Fruit fly (Drosophila melanogaster) whole organism, embryonic: ENCODE measurements around the gene Cpr62Bc.

Experiments
- Antp ChIP-seq: fragments of 200-800 bp; sonication (Bioruptor generic); optimal IDR thresholded peaks from 3 replicates; lab custom pipeline; 2016; ENCODE audit warnings: missing biosample characterization, missing genetic modification characterization
- B-H2 ChIP-seq: fragments of 200-800 bp; sonication (Bioruptor generic); optimal IDR thresholded peaks from 2 replicates; lab custom pipeline; 2018; ENCODE audit warnings: missing biosample characterization, mild to moderate bottlenecking, missing genetic modification characterization
- CG1024 ChIP-seq: fragments of 200-800 bp; sonication (Bioruptor generic); IDR thresholded peaks from 2 replicates; pipeline ENCODE4 v1.3.6; 2022; ENCODE audit warnings: missing biosample characterization, missing genetic modification characterization
- CG10321 ChIP-seq: fragments of 200-800 bp; sonication (Bioruptor generic); IDR thresholded peaks from 2 replicates; pipeline ENCODE4 v1.3.6; 2022; ENCODE audit warnings: missing biosample characterization, missing genetic modification characterization
- CG10543 ChIP-seq: fragments of 200-800 bp; sonication (Bioruptor generic); optimal IDR thresholded peaks from 3 replicates; lab custom pipeline; 2017; ENCODE audit warnings: missing biosample characterization, mild to moderate bottlenecking, missing genetic modification characterization, moderate library complexity
- CG1233 ChIP-seq: fragments of 200-800 bp; sonication (Bioruptor generic); optimal IDR thresholded peaks from 4 replicates; lab custom pipeline; 2018; ENCODE audit warnings: missing biosample characterization, mild to moderate bottlenecking, missing genetic modification characterization
- CG12769 ChIP-seq: fragments of 200-800 bp; sonication (Bioruptor generic); optimal IDR thresholded peaks from 2 replicates; lab custom pipeline; 2019; ENCODE audit warnings: missing biosample characterization, mild to moderate bottlenecking, missing genetic modification characterization, moderate library complexity
- CG14667 ChIP-seq: fragments of 200-800 bp; sonication (Bioruptor generic); IDR thresholded peaks from 2 replicates; pipeline ENCODE4 v1.3.6; 2022; ENCODE audit warnings: missing biosample characterization, missing genetic modification characterization
- CG1603 ChIP-seq: fragments of 200-800 bp; sonication (Bioruptor generic); optimal IDR thresholded peaks from 2 replicates; lab custom pipeline; 2019; ENCODE audit warnings: missing biosample characterization, mild to moderate bottlenecking, missing genetic modification characterization, moderate library complexity
- CG1647 ChIP-seq: fragments of 200-800 bp; sonication (Bioruptor generic); optimal IDR thresholded peaks from 3 replicates; lab custom pipeline; 2016; ENCODE audit warnings: missing biosample characterization, missing genetic modification characterization
- CG16815 ChIP-seq: fragments of 200-800 bp; sonication (Bioruptor generic); optimal IDR thresholded peaks from 3 replicates; lab custom pipeline; 2017; ENCODE audit warnings: missing biosample characterization, mild to moderate bottlenecking, missing genetic modification characterization
- CG17612 ChIP-seq: fragments of 200-800 bp; sonication (Bioruptor generic); IDR thresholded peaks from 2 replicates; pipeline ENCODE4 v1.3.6; 2022; ENCODE audit warnings: missing biosample characterization, missing genetic modification characterization
- CG17912 ChIP-seq: fragments of 200-800 bp; sonication (Bioruptor generic); optimal IDR thresholded peaks from 2 replicates; lab custom pipeline; 2018; ENCODE audit warnings: missing biosample characterization, mild to moderate bottlenecking, missing genetic modification characterization
- CG18262 ChIP-seq: fragments of 200-800 bp; optimal IDR thresholded peaks from 3 replicates; lab custom pipeline; 2019; ENCODE audit warnings: missing biosample characterization, mild to moderate bottlenecking, missing genetic modification characterization, moderate library complexity
- CG3281 ChIP-seq: fragments of 200-800 bp; sonication (Bioruptor generic); optimal IDR thresholded peaks from 3 replicates; lab custom pipeline; 2017; ENCODE audit warnings: missing biosample characterization, mild to moderate bottlenecking, missing genetic modification characterization
- CG33213 ChIP-seq: fragments of 200-800 bp; sonication (Bioruptor generic); optimal IDR thresholded peaks from 3 replicates; lab custom pipeline; 2016; ENCODE audit warnings: missing biosample characterization, missing genetic modification characterization
- CG34376 ChIP-seq: fragments of 200-800 bp; sonication (Bioruptor generic); optimal IDR thresholded peaks from 2 replicates; lab custom pipeline; 2018; ENCODE audit warnings: missing biosample characterization, mild to moderate bottlenecking, missing genetic modification characterization
- CG4820 ChIP-seq: fragments of 200-800 bp; sonication (Bioruptor generic); optimal IDR thresholded peaks from 3 replicates; lab custom pipeline; 2016; ENCODE audit warnings: missing biosample characterization, missing genetic modification characterization
- CG7928 ChIP-seq: fragments of 200-800 bp; sonication (Bioruptor generic); optimal IDR thresholded peaks from 2 replicates; lab custom pipeline; 2017; ENCODE audit warnings: missing biosample characterization, mild to moderate bottlenecking, missing genetic modification characterization
- CG8281 ChIP-seq: fragments of 200-800 bp; sonication (Bioruptor generic); optimal IDR thresholded peaks from 2 replicates; lab custom pipeline; 2018; ENCODE audit warnings: missing biosample characterization, mild to moderate bottlenecking, missing genetic modification characterization, moderate library complexity
- CG8359 ChIP-seq: fragments of 200-800 bp; sonication (Bioruptor generic); optimal IDR thresholded peaks from 2 replicates; lab custom pipeline; 2017; ENCODE audit warnings: missing biosample characterization, mild to moderate bottlenecking, missing genetic modification characterization, borderline replicate concordance
- CG9437 ChIP-seq: fragments of 200-800 bp; sonication (Bioruptor generic); optimal IDR thresholded peaks from 2 replicates; lab custom pipeline; 2018; ENCODE audit warnings: missing biosample characterization, mild to moderate bottlenecking, missing genetic modification characterization
- CG9876 ChIP-seq: fragments of 200-800 bp; sonication (Bioruptor generic); optimal IDR thresholded peaks from 2 replicates; lab custom pipeline; 2016; ENCODE audit warnings: missing biosample characterization, missing genetic modification characterization
- CTCF ChIP-seq: fragments of 200-800 bp; sonication (Bioruptor generic); optimal IDR thresholded peaks from 2 replicates; lab custom pipeline; 2017; ENCODE audit warnings: missing biosample characterization, mild to moderate bottlenecking, missing genetic modification characterization, moderate library complexity
- D ChIP-seq, 2 experiments: fragments of 200-800 bp in 1 of 2; fragments of >200 bp in 1 of 2; sonication (Bioruptor generic) in 1 of 2; optimal IDR thresholded peaks; 2 replicates in 1 of 2; 3 replicates in 1 of 2; lab custom pipeline; 2017; ENCODE audit warnings: mild to moderate bottlenecking in 1 of 2, missing biosample characterization in 1 of 2, missing genetic modification characterization in 1 of 2, missing genetic modification reagents in 1 of 2
- D19B ChIP-seq: fragments of 200-800 bp; sonication (Bioruptor generic); optimal IDR thresholded peaks from 2 replicates; lab custom pipeline; 2017; ENCODE audit warnings: missing biosample characterization, mild to moderate bottlenecking, missing genetic modification characterization
- ERR ChIP-seq: fragments of 200-800 bp; sonication (Bioruptor generic); optimal IDR thresholded peaks from 2 replicates; lab custom pipeline; 2016; ENCODE audit warnings: missing biosample characterization, missing genetic modification characterization
- Fer1 ChIP-seq: fragments of 200-800 bp; sonication (Bioruptor generic); optimal IDR thresholded peaks from 2 replicates; lab custom pipeline; 2017; ENCODE audit warnings: missing biosample characterization, mild to moderate bottlenecking, missing genetic modification characterization
- Opbp ChIP-seq: fragments of 200-800 bp; sonication (Bioruptor generic); IDR thresholded peaks from 3 replicates; pipeline ENCODE4 v1.3.6; 2022; ENCODE audit warnings: missing biosample characterization, missing genetic modification characterization; ENCODE audit not compliant: partially characterized antibody
- Sin3A ChIP-seq: fragments of >200 bp; optimal IDR thresholded peaks from 2 replicates; lab custom pipeline; 2018
- Sox102F ChIP-seq: fragments of 200-800 bp; sonication (Bioruptor generic); optimal IDR thresholded peaks from 2 replicates; lab custom pipeline; 2018; ENCODE audit warnings: missing biosample characterization, mild to moderate bottlenecking, missing genetic modification characterization, moderate library complexity
- Sry-β ChIP-seq: fragments of 200-800 bp; sonication (Bioruptor generic); optimal IDR thresholded peaks from 2 replicates; lab custom pipeline; 2018; ENCODE audit warnings: missing biosample characterization, mild to moderate bottlenecking, missing genetic modification characterization, moderate library complexity
- Ssrp ChIP-seq: fragments of 200-800 bp; sonication (Bioruptor generic); optimal IDR thresholded peaks from 2 replicates; lab custom pipeline; 2018; ENCODE audit warnings: missing biosample characterization, mild to moderate bottlenecking, missing genetic modification characterization, moderate library complexity
- ase ChIP-seq: fragments of 200-800 bp; sonication (Bioruptor generic); IDR thresholded peaks from 3 replicates; pipeline ENCODE4 v1.3.6; 2022; ENCODE audit warnings: missing biosample characterization, missing genetic modification characterization
- bigmax ChIP-seq: fragments of 200-800 bp; sonication (Bioruptor generic); optimal IDR thresholded peaks from 2 replicates; lab custom pipeline; 2018; ENCODE audit warnings: missing biosample characterization, mild to moderate bottlenecking, missing genetic modification characterization
- croc ChIP-seq: fragments of 200-800 bp; sonication (Bioruptor generic); conservative IDR thresholded peaks from 3 replicates; pipeline ENCODE4 v1.3.6; 2022; ENCODE audit warnings: missing biosample characterization, missing genetic modification characterization
- disco-r ChIP-seq: fragments of 200-800 bp; sonication (Bioruptor generic); optimal IDR thresholded peaks from 2 replicates; lab custom pipeline; 2016; ENCODE audit warnings: missing biosample characterization, missing genetic modification characterization
- dmrt99B ChIP-seq: fragments of 200-800 bp; sonication (Bioruptor generic); optimal IDR thresholded peaks from 2 replicates; lab custom pipeline; 2018; ENCODE audit warnings: missing biosample characterization, mild to moderate bottlenecking, missing genetic modification characterization, moderate library complexity
- dpn ChIP-seq, 2 experiments: fragments of 200-800 bp; sonication (Bioruptor generic); optimal IDR thresholded peaks; 3 replicates each; lab custom pipeline; 2016; ENCODE audit warnings: missing biosample characterization in 2 of 2, missing genetic modification characterization in 2 of 2
- esg ChIP-seq: fragments of 200-800 bp; sonication (Bioruptor generic); conservative IDR thresholded peaks from 2 replicates; pipeline ENCODE4 v1.3.6; 2022; ENCODE audit warnings: missing biosample characterization, missing genetic modification characterization
- org-1 ChIP-seq: fragments of 200-800 bp; sonication (Bioruptor generic); optimal IDR thresholded peaks from 2 replicates; lab custom pipeline; 2017; ENCODE audit warnings: missing biosample characterization, missing genetic modification characterization
- p53 ChIP-seq: fragments of 200-800 bp; sonication (Bioruptor generic); optimal IDR thresholded peaks from 2 replicates; lab custom pipeline; 2016; ENCODE audit warnings: missing biosample characterization, missing genetic modification characterization
- prd ChIP-seq, 3 experiments: fragments of >200 bp in 2 of 3; fragments of 200-800 bp in 1 of 3; sonication (Bioruptor generic) in 1 of 3; optimal IDR thresholded peaks in 2 of 3; IDR thresholded peaks in 1 of 3; 2 replicates in 2 of 3; 3 replicates in 1 of 3; pipeline versions ENCODE4 v1.3.6 to Lab custom; 2017 to 2022; ENCODE audit warnings: missing biosample characterization in 1 of 3, missing genetic modification characterization in 1 of 3
- pzg ChIP-seq: fragments of 200-800 bp; sonication (Bioruptor generic); optimal IDR thresholded peaks from 3 replicates; lab custom pipeline; 2018; ENCODE audit warnings: missing biosample characterization, mild to moderate bottlenecking, missing genetic modification characterization, moderate library complexity
- ranshi ChIP-seq: fragments of 200-800 bp; sonication (Bioruptor generic); IDR thresholded peaks from 2 replicates; pipeline ENCODE4 v1.3.6; 2022; ENCODE audit warnings: missing biosample characterization, missing genetic modification characterization
- run ChIP-seq: fragments of 200-800 bp; sonication (Bioruptor generic); optimal IDR thresholded peaks from 3 replicates; lab custom pipeline; 2018; ENCODE audit warnings: missing biosample characterization, mild to moderate bottlenecking, missing genetic modification characterization
- sisA ChIP-seq: fragments of 200-800 bp; sonication (Bioruptor generic); IDR thresholded peaks from 2 replicates; pipeline ENCODE4 v1.3.6; 2022; ENCODE audit warnings: missing biosample characterization, missing genetic modification characterization
- slou ChIP-seq: fragments of 200-800 bp; sonication (Bioruptor generic); optimal IDR thresholded peaks from 3 replicates; lab custom pipeline; 2016; ENCODE audit warnings: missing biosample characterization, missing genetic modification characterization
- trem ChIP-seq: fragments of 200-800 bp; optimal IDR thresholded peaks from 3 replicates; lab custom pipeline; 2019; ENCODE audit warnings: missing biosample characterization, mild to moderate bottlenecking, missing genetic modification characterization, moderate library complexity
- trh ChIP-seq: fragments of 200-800 bp; sonication (Bioruptor generic); optimal IDR thresholded peaks from 2 replicates; lab custom pipeline; 2016; ENCODE audit warnings: missing biosample characterization, missing genetic modification characterization
- yki ChIP-seq: fragments of >200 bp; optimal IDR thresholded peaks from 3 replicates; lab custom pipeline; 2018

The Cpr62Bc gene

dm6 chr3L:1880692-1881091 lies 38.8 kb upstream of the Cpr62Bc start (continued):
- TF ChIP-seq prd (optimal IDR thresholded peaks at IDR 0.05; lab: Kevin White, UChicago) (no peak), prd (GFP tag; IDR thresholded peaks at IDR 0.05; lab: Robert Waterston, UW) (peak; percentile 49; the same call in 1 of the 3 replicates), slou (GFP tag; lab: Kevin White, UChicago) (no peak), CG12769 (tag; lab: Kevin White, UChicago) (no peak), CG8281 (tag; lab: Kevin White, UChicago) (no peak), dmrt99B (tag; lab: Kevin White, UChicago) (peak; percentile 25), Sry-β (GFP tag; lab: Kevin White, UChicago) (no peak), bigmax (GFP tag; lab: Kevin White, UChicago) (no peak), ase (GFP tag; lab: Robert Waterston, UW) (peak; percentile 59; the same call in 1 of the 3 replicates), croc (0 out of 3 replicates have a peak, but pooled peaks have one; percentile 14), pzg (GFP tag; lab: Kevin White, UChicago) (no peak), trem (tag; lab: Kevin White, UChicago) (no peak), CG7928 (no peak), Sox102F (GFP tag; lab: Kevin White, UChicago) (peak; percentile 25), CG4820 (GFP tag; lab: Kevin White, UChicago) (peak; percentile 25), CG1647 (no peak), org-1 (no peak), esg (peak; percentile 27; the same call in 1 of the 2 replicates), ranshi (GFP tag; lab: Robert Waterston, UW) (peak; percentile 72), Sin3A (lab: Kevin White, UChicago) (no peak), CG10543 (no peak), D19B (no peak), CG8359 (GFP tag; lab: Kevin White, UChicago) (no peak), CTCF (GFP tag; lab: Kevin White, UChicago) (no peak), CG17912 (GFP tag; lab: Kevin White, UChicago) (no peak), CG33213 (GFP tag; lab: Kevin White, UChicago) (no peak), CG16815 (no peak), CG1024 (GFP tag; lab: Robert Waterston, UW) (0 out of 2 replicates have a peak, but pooled peaks have one; percentile 26), Ssrp (tag; lab: Kevin White, UChicago) (no peak), CG34376 (GFP tag; lab: Kevin White, UChicago) (no peak), p53 (no peak), disco-r (no peak), run (tag; lab: Kevin White, UChicago) (no peak), dpn (GFP tag; optimal IDR thresholded peaks at IDR 0.05; lab: Kevin White, UChicago) (no peak), trh (GFP tag; lab: Kevin White, UChicago) (no peak), CG1603 (tag; lab: Kevin White, UChicago) (peak; percentile 13), CG3281 (GFP tag; lab: Kevin White, UChicago) (peak; percentile 35), CG18262 (tag; lab: Kevin White, UChicago) (no peak), D (optimal IDR thresholded peaks at IDR 0.05; lab: Kevin White, UChicago) (no peak), D (GFP tag; optimal IDR thresholded peaks at IDR 0.05; lab: Kevin White, UChicago) (peak; percentile 4), CG10321 (GFP tag; lab: Robert Waterston, UW) (no peak), CG14667 (GFP tag; lab: Robert Waterston, UW) (no peak), Opbp (GFP tag; lab: Robert Waterston, UW) (no peak), CG9876 (GFP tag; lab: Kevin White, UChicago) (no peak), ERR (GFP tag; lab: Kevin White, UChicago) (no peak), CG17612 (no peak), CG9437 (GFP tag; lab: Kevin White, UChicago) (no peak), B-H2 (GFP tag; lab: Kevin White, UChicago) (no peak), CG1233 (GFP tag; lab: Kevin White, UChicago) (no peak), yki (lab: Kevin White, UChicago) (no peak), sisA (GFP tag; lab: Robert Waterston, UW) (peak; percentile 68), Fer1 (GFP tag; lab: Kevin White, UChicago) (peak; percentile 51), Antp (peak; percentile 34)
